Worm (Caenorhabditis elegans): ENCODE measurements around the gene luc-7L.

Gene luc-7L

ce11 chrII:7666338-7666737 lies 40.9 kb downstream of the luc-7L start:
- no peak for TF ChIP-seq ZK546.5 (tag; optimal IDR thresholded peaks at IDR 0.05)
- TF ChIP-seq peb-1 (tag; optimal IDR thresholded peaks at IDR 0.05), result no peak
- no peak for TF ChIP-seq fos-1 (tag; optimal IDR thresholded peaks at IDR 0.05)
- TF ChIP-seq mbf-1 (tag; optimal IDR thresholded peaks at IDR 0.05), result no peak
- TF ChIP-seq nhr-129 (tag; optimal IDR thresholded peaks at IDR 0.05), result no peak
- no peak for TF ChIP-seq sem-4 (tag; optimal IDR thresholded peaks at IDR 0.05)
- no peak for TF ChIP-seq lin-13 (GFP tag; optimal IDR thresholded peaks at IDR 0.05)
- no peak for TF ChIP-seq nhr-77 (tag; optimal IDR thresholded peaks at IDR 0.05)
- no peak for TF ChIP-seq unc-39 (tag; optimal IDR thresholded peaks at IDR 0.05)
- TF ChIP-seq Y55F3AM.14 (GFP tag; optimal IDR thresholded peaks at IDR 0.05), result no peak
- no peak for TF ChIP-seq R02D3.7 (tag; optimal IDR thresholded peaks at IDR 0.05)
- TF ChIP-seq ztf-4 (tag; optimal IDR thresholded peaks at IDR 0.05), result no peak
- TF ChIP-seq nhr-25 (tag; optimal IDR thresholded peaks at IDR 0.05), result no peak

ce11 chrII:7663704-7664660 lies 43.3 kb downstream of the luc-7L start, which contains the start of the genes F18A1.7 and rpa-1:
F18A1.7 (minus strand) TSS chrII:7663754.
rpa-1 (plus strand) TSS chrII:7664582.
- no peak for TF ChIP-seq alr-1 (tag; optimal IDR thresholded peaks at IDR 0.05)
- TF ChIP-seq blmp-1 (tag; optimal IDR thresholded peaks at IDR 0.05; ENCODE audit: insufficient read depth), result no peak
- no peak for TF ChIP-seq lin-39 (tag; optimal IDR thresholded peaks at IDR 0.05)
- no peak for TF ChIP-seq dmd-4 (tag; optimal IDR thresholded peaks at IDR 0.05)
- no peak for TF ChIP-seq nhr-77 (tag; optimal IDR thresholded peaks at IDR 0.05)
- TF ChIP-seq sem-4 (tag; optimal IDR thresholded peaks at IDR 0.05), result no peak
- TF ChIP-seq ama-1 (optimal IDR thresholded peaks at IDR 0.05), result no peak
- TF ChIP-seq nhr-12 (tag; optimal IDR thresholded peaks at IDR 0.05), result no peak
- TF ChIP-seq mbf-1 (tag; optimal IDR thresholded peaks at IDR 0.05), result no peak
- TF ChIP-seq nhr-237 (tag; optimal IDR thresholded peaks at IDR 0.05), result no peak
- TF ChIP-seq elt-1 (tag; optimal IDR thresholded peaks at IDR 0.05), result no peak
- TF ChIP-seq unc-62 (GFP tag; optimal IDR thresholded peaks at IDR 0.05), result no peak
- no peak for TF ChIP-seq ZK546.5 (tag; optimal IDR thresholded peaks at IDR 0.05)
- TF ChIP-seq unc-39 (tag; optimal IDR thresholded peaks at IDR 0.05), result no peak
- TF ChIP-seq nhr-6 (tag; optimal IDR thresholded peaks at IDR 0.05), result no peak
- no peak for TF ChIP-seq egl-27 (tag; optimal IDR thresholded peaks at IDR 0.05)
- TF ChIP-seq skn-1 (tag; optimal IDR thresholded peaks at IDR 0.05), result no peak
- no peak for TF ChIP-seq sma-3 (GFP tag; optimal IDR thresholded peaks at IDR 0.05)
- no peak for TF ChIP-seq nhr-10 (tag; optimal IDR thresholded peaks at IDR 0.05)
- no peak for TF ChIP-seq ceh-82 (tag; optimal IDR thresholded peaks at IDR 0.05)
- no peak for TF ChIP-seq elt-3 (tag; optimal IDR thresholded peaks at IDR 0.05)
- TF ChIP-seq C34F6.9 (tag; optimal IDR thresholded peaks at IDR 0.05), result peak; percentile 55
- TF ChIP-seq ztf-11 (tag; optimal IDR thresholded peaks at IDR 0.05), result no peak
- no peak for TF ChIP-seq aly-2 (tag; optimal IDR thresholded peaks at IDR 0.05)
- TF ChIP-seq ztf-4 (tag; optimal IDR thresholded peaks at IDR 0.05), result no peak
- peak; percentile 24 for TF ChIP-seq unc-55 (GFP tag; optimal IDR thresholded peaks at IDR 0.05)
- TF ChIP-seq Y55F3AM.14 (GFP tag; optimal IDR thresholded peaks at IDR 0.05), result no peak
- no peak for TF ChIP-seq F13H6.1 (tag; optimal IDR thresholded peaks at IDR 0.05)
- TF ChIP-seq lin-11 (tag; optimal IDR thresholded peaks at IDR 0.05), result no peak
- TF ChIP-seq ztf-1 (GFP tag; conservative IDR thresholded peaks at IDR 0.05), result no peak
- peak in 1 of 2 experiments; percentile 37 for TF ChIP-seq lsy-2 (tag; optimal IDR thresholded peaks at IDR 0.05)
- no peak for TF ChIP-seq sma-9 (GFP tag; optimal IDR thresholded peaks at IDR 0.05)
- TF ChIP-seq sma-9 (tag; optimal IDR thresholded peaks at IDR 0.05), result no peak
- TF ChIP-seq fos-1 (tag; optimal IDR thresholded peaks at IDR 0.05), result peak; percentile 9
- no peak for TF ChIP-seq snpc-4 (tag; optimal IDR thresholded peaks at IDR 0.05)
- no peak for TF ChIP-seq nhr-21 (tag; optimal IDR thresholded peaks at IDR 0.05)
- TF ChIP-seq nhr-23 (tag; optimal IDR thresholded peaks at IDR 0.05), result no peak
- TF ChIP-seq nhr-129 (tag; optimal IDR thresholded peaks at IDR 0.05), result peak; percentile 36
- no peak for TF ChIP-seq ceh-16 (tag; optimal IDR thresholded peaks at IDR 0.05)
- no peak for TF ChIP-seq nhr-25 (tag; optimal IDR thresholded peaks at IDR 0.05)
